Worm (Caenorhabditis elegans) whole organism, young adult: Measurements from ENCODE around the gene cpr-4.

Source experiments
- aptf-3 ChIP-seq: fragments of 200-800 bp; sonication (Bioruptor generic); IDR thresholded peaks from 2 replicates; pipeline ENCODE4 v1.3.6; 2022; ENCODE audit warnings: missing genetic modification characterization, missing compliant biosample characterization
- nfyb-1 ChIP-seq: fragments of 200-800 bp; sonication (Bioruptor generic); IDR thresholded peaks from 2 replicates; pipeline ENCODE4 v1.3.6; 2022; ENCODE audit warnings: missing genetic modification reagents, missing genetic modification characterization, missing compliant biosample characterization
- pha-4 ChIP-seq: fragments of 150-350 bp; sonication (generic microtip); optimal IDR thresholded peaks from 2 replicates; lab custom pipeline; 2014; ENCODE audit warnings: missing biosample characterization, missing genetic modification reagents, missing genetic modification characterization
- unc-130 ChIP-seq: sonication (generic microtip); optimal IDR thresholded peaks from 2 replicates; lab custom pipeline; 2016; ENCODE audit warnings: missing genetic modification reagents, missing genetic modification characterization, missing compliant biosample characterization

ce11 chrV:6606197-6606596 lies 8.3 kb upstream of the cpr-4 start:
- TF ChIP-seq pha-4 (tag; lab: Kevin White, UChicago) (no peak), nfyb-1 (GFP tag; lab: Robert Waterston, UW) (no peak), unc-130 (GFP tag; lab: Kevin White, UChicago) (no peak), aptf-3 (GFP tag; lab: Robert Waterston, UW) (no peak)
